Fruit fly (Drosophila melanogaster) whole organism, prepupa: ENCODE measurements around the gene CG12480.
A peak's percentile ranks its signal among the peaks of the same experiment; 100 is the strongest.

Experiments used
- Blimp-1 ChIP-seq: fragments of 200-800 bp; sonication (Bioruptor generic); optimal IDR thresholded peaks from 3 replicates; lab custom pipeline; 2017; ENCODE audit warnings: missing biosample characterization, missing genetic modification characterization, mild to moderate bottlenecking, moderate library complexity, missing genetic modification reagents
- CG10631 ChIP-seq: fragments of 200-800 bp; sonication (Bioruptor generic); optimal IDR thresholded peaks from 2 replicates; lab custom pipeline; 2016; ENCODE audit warnings: missing biosample characterization, missing genetic modification characterization
- CG10669 ChIP-seq: fragments of 200-800 bp; sonication (Bioruptor generic); optimal IDR thresholded peaks from 3 replicates; lab custom pipeline; 2018; ENCODE audit warnings: missing biosample characterization, mild to moderate bottlenecking, missing genetic modification characterization, moderate library complexity
- CG11294 ChIP-seq: fragments of 200-800 bp; sonication (Bioruptor generic); IDR thresholded peaks from 2 replicates; pipeline ENCODE4 v1.3.6; 2022; ENCODE audit warnings: missing biosample characterization, missing genetic modification characterization
- CG11762 ChIP-seq: fragments of 200-800 bp; sonication (Bioruptor generic); optimal IDR thresholded peaks from 3 replicates; lab custom pipeline; 2016; ENCODE audit warnings: missing biosample characterization, missing genetic modification characterization; ENCODE audit not compliant: insufficient read depth
- CG11902 ChIP-seq: fragments of 200-800 bp; sonication (Bioruptor generic); optimal IDR thresholded peaks from 3 replicates; lab custom pipeline; 2016; ENCODE audit warnings: missing biosample characterization, missing genetic modification characterization
- CG15336 ChIP-seq: fragments of 200-800 bp; sonication (Bioruptor generic); IDR thresholded peaks from 2 replicates; pipeline ENCODE4 v1.3.6; 2022; ENCODE audit warnings: missing biosample characterization, missing genetic modification characterization
- CG16779 ChIP-seq: fragments of 200-800 bp; sonication (Bioruptor generic); optimal IDR thresholded peaks from 3 replicates; lab custom pipeline; 2017; ENCODE audit warnings: missing biosample characterization, mild to moderate bottlenecking, missing genetic modification characterization
- CG3032 ChIP-seq: fragments of 200-800 bp; optimal IDR thresholded peaks from 2 replicates; lab custom pipeline; 2019; ENCODE audit warnings: missing biosample characterization, mild to moderate bottlenecking, missing genetic modification characterization, moderate library complexity
- CG31627 ChIP-seq: fragments of 200-800 bp; sonication (Bioruptor generic); optimal IDR thresholded peaks from 3 replicates; lab custom pipeline; 2016; ENCODE audit warnings: missing biosample characterization, missing genetic modification characterization
- CG32006 ChIP-seq: fragments of 200-800 bp; sonication (Bioruptor generic); optimal IDR thresholded peaks from 3 replicates; lab custom pipeline; 2017; ENCODE audit warnings: missing biosample characterization, mild to moderate bottlenecking, missing genetic modification characterization
- CG34406 ChIP-seq: fragments of 200-800 bp; sonication (Bioruptor generic); optimal IDR thresholded peaks from 3 replicates; lab custom pipeline; 2016; ENCODE audit warnings: missing biosample characterization, missing genetic modification characterization
- CG6163 ChIP-seq: fragments of 200-800 bp; sonication (Bioruptor generic); IDR thresholded peaks from 3 replicates; pipeline ENCODE4 v1.3.6; 2022; ENCODE audit warnings: missing biosample characterization, missing genetic modification characterization
- CG6276 ChIP-seq: fragments of 200-800 bp; sonication (Bioruptor generic); optimal IDR thresholded peaks from 2 replicates; lab custom pipeline; 2017; ENCODE audit warnings: missing biosample characterization, mild to moderate bottlenecking, missing genetic modification characterization
- CG6808 ChIP-seq: fragments of 200-800 bp; sonication (Bioruptor generic); optimal IDR thresholded peaks from 3 replicates; lab custom pipeline; 2017; ENCODE audit warnings: missing biosample characterization, missing genetic modification characterization, mild to moderate bottlenecking, moderate library complexity, missing genetic modification reagents
- CG6854 ChIP-seq: fragments of 200-800 bp; sonication (Bioruptor generic); optimal IDR thresholded peaks from 2 replicates; lab custom pipeline; 2017; ENCODE audit warnings: missing biosample characterization, mild to moderate bottlenecking, missing genetic modification characterization
- CG7368 ChIP-seq: fragments of 200-800 bp; sonication (Bioruptor generic); optimal IDR thresholded peaks from 3 replicates; lab custom pipeline; 2016; ENCODE audit warnings: missing biosample characterization, missing genetic modification characterization
- CG8632 ChIP-seq: fragments of 200-800 bp; sonication (Bioruptor generic); optimal IDR thresholded peaks from 3 replicates; lab custom pipeline; 2016; ENCODE audit warnings: missing biosample characterization, missing genetic modification characterization
- CG9139 ChIP-seq: fragments of 200-800 bp; sonication (Bioruptor generic); optimal IDR thresholded peaks from 3 replicates; lab custom pipeline; 2017; ENCODE audit warnings: missing biosample characterization, mild to moderate bottlenecking, missing genetic modification characterization
- Eip75B ChIP-seq: fragments of 200-800 bp; sonication (Bioruptor generic); optimal IDR thresholded peaks from 3 replicates; lab custom pipeline; 2016; ENCODE audit warnings: missing biosample characterization, missing genetic modification characterization
- Eip78C ChIP-seq: fragments of 200-800 bp; sonication (Bioruptor generic); peaks from one replicate; lab custom pipeline; 2016; ENCODE audit warnings: missing biosample characterization, missing genetic modification characterization
- Eip93F ChIP-seq: fragments of 200-800 bp; sonication (Bioruptor generic); optimal IDR thresholded peaks from 2 replicates; lab custom pipeline; 2016; ENCODE audit warnings: missing biosample characterization, mild to moderate bottlenecking, missing genetic modification characterization
- Ets21C ChIP-seq: fragments of 200-800 bp; sonication (Bioruptor generic); optimal IDR thresholded peaks from 3 replicates; lab custom pipeline; 2016; ENCODE audit warnings: missing biosample characterization, missing genetic modification characterization
- Ets96B ChIP-seq: fragments of 200-800 bp; optimal IDR thresholded peaks from 2 replicates; lab custom pipeline; 2019; ENCODE audit warnings: missing biosample characterization, mild to moderate bottlenecking, missing genetic modification characterization, moderate library complexity
- Gug ChIP-seq: fragments of 200-800 bp; sonication (Bioruptor generic); IDR thresholded peaks from 2 replicates; pipeline ENCODE4 v1.3.6; 2022; ENCODE audit warnings: missing biosample characterization, missing genetic modification characterization
- Hr38 ChIP-seq: sonication (Bioruptor generic); optimal IDR thresholded peaks from 2 replicates; lab custom pipeline; 2016; ENCODE audit warnings: missing biosample characterization, missing genetic modification characterization
- Hr39 ChIP-seq: fragments of 200-800 bp; sonication (Bioruptor generic); optimal IDR thresholded peaks from 2 replicates; lab custom pipeline; 2016; ENCODE audit warnings: missing biosample characterization, missing genetic modification characterization
- Hr4 ChIP-seq: fragments of 200-800 bp; sonication (Bioruptor generic); optimal IDR thresholded peaks from 3 replicates; lab custom pipeline; 2016; ENCODE audit warnings: missing biosample characterization, missing genetic modification characterization
- Met ChIP-seq: fragments of 200-800 bp; sonication (Bioruptor generic); optimal IDR thresholded peaks from 3 replicates; lab custom pipeline; 2016; ENCODE audit warnings: missing biosample characterization, missing genetic modification characterization
- OdsH ChIP-seq: fragments of 200-800 bp; sonication (Bioruptor generic); optimal IDR thresholded peaks from 3 replicates; lab custom pipeline; 2016; ENCODE audit warnings: missing biosample characterization, missing genetic modification characterization
- Smox ChIP-seq: fragments of 200-800 bp; sonication (Bioruptor generic); optimal IDR thresholded peaks from 3 replicates; lab custom pipeline; 2016; ENCODE audit warnings: missing biosample characterization, missing genetic modification characterization
- Sox102F ChIP-seq: fragments of 200-800 bp; sonication (Bioruptor generic); optimal IDR thresholded peaks from 2 replicates; lab custom pipeline; 2016; ENCODE audit warnings: missing biosample characterization, mild to moderate bottlenecking, missing genetic modification characterization
- Sox14 ChIP-seq: fragments of 200-800 bp; sonication (Bioruptor generic); optimal IDR thresholded peaks from 3 replicates; lab custom pipeline; 2016; ENCODE audit warnings: missing biosample characterization, missing genetic modification characterization
- Sox15 ChIP-seq: fragments of 200-800 bp; sonication (Bioruptor generic); optimal IDR thresholded peaks from 3 replicates; lab custom pipeline; 2016; ENCODE audit warnings: missing biosample characterization, missing genetic modification characterization
- achi ChIP-seq: fragments of 200-800 bp; sonication (Bioruptor generic); optimal IDR thresholded peaks from 3 replicates; lab custom pipeline; 2016; ENCODE audit warnings: missing biosample characterization, missing genetic modification characterization
- acj6 ChIP-seq: fragments of 200-800 bp; sonication (Bioruptor generic); optimal IDR thresholded peaks from 3 replicates; lab custom pipeline; 2016; ENCODE audit warnings: missing biosample characterization, missing genetic modification characterization
- cyc ChIP-seq: fragments of 200-800 bp; sonication (Bioruptor generic); optimal IDR thresholded peaks from 3 replicates; lab custom pipeline; 2016; ENCODE audit warnings: missing biosample characterization, missing genetic modification characterization
- dac ChIP-seq: fragments of 200-800 bp; sonication (Bioruptor generic); optimal IDR thresholded peaks from 2 replicates; lab custom pipeline; 2017; ENCODE audit warnings: missing biosample characterization, mild to moderate bottlenecking, missing genetic modification characterization
- dsx ChIP-seq: fragments of 200-800 bp; optimal IDR thresholded peaks from 3 replicates; lab custom pipeline; 2019; ENCODE audit warnings: missing biosample characterization, mild to moderate bottlenecking, missing genetic modification characterization, moderate library complexity; ENCODE audit not compliant: poor library complexity, severe bottlenecking
- eg ChIP-seq: fragments of 200-800 bp; sonication (Bioruptor generic); IDR thresholded peaks from 3 replicates; pipeline ENCODE4 v1.3.6; 2022; ENCODE audit warnings: missing biosample characterization, missing genetic modification characterization
- esn ChIP-seq: fragments of 200-800 bp; sonication (Bioruptor generic); optimal IDR thresholded peaks from 2 replicates; lab custom pipeline; 2016; ENCODE audit warnings: missing biosample characterization, mild to moderate bottlenecking, missing genetic modification characterization, moderate library complexity
- fd59A ChIP-seq: fragments of 200-800 bp; sonication (Bioruptor generic); optimal IDR thresholded peaks from 2 replicates; lab custom pipeline; 2017; ENCODE audit warnings: missing biosample characterization, mild to moderate bottlenecking, missing genetic modification characterization, missing genetic modification reagents
- net ChIP-seq: fragments of 200-800 bp; sonication (Bioruptor generic); optimal IDR thresholded peaks from 3 replicates; lab custom pipeline; 2016; ENCODE audit warnings: missing biosample characterization, missing genetic modification characterization
- pdm3 ChIP-seq: fragments of 200-800 bp; sonication (Bioruptor generic); optimal IDR thresholded peaks from 3 replicates; lab custom pipeline; 2016; ENCODE audit warnings: missing biosample characterization, missing genetic modification characterization
- salr ChIP-seq, 2 experiments: fragments of 200-800 bp; sonication (Bioruptor generic); optimal IDR thresholded peaks; 3 replicates each; lab custom pipeline; 2016 to 2018; ENCODE audit warnings: missing biosample characterization in 2 of 2, missing genetic modification characterization in 2 of 2, mild to moderate bottlenecking in 1 of 2
- spab ChIP-seq: fragments of 200-800 bp; sonication (Bioruptor generic); optimal IDR thresholded peaks from 2 replicates; lab custom pipeline; 2017; ENCODE audit warnings: missing biosample characterization, mild to moderate bottlenecking, missing genetic modification characterization, missing genetic modification reagents
- svp ChIP-seq: fragments of 200-800 bp; sonication (Bioruptor generic); peaks from one replicate; lab custom pipeline; 2016; ENCODE audit warnings: missing biosample characterization, missing genetic modification characterization
- vri ChIP-seq: fragments of 200-800 bp; sonication (Bioruptor generic); optimal IDR thresholded peaks from 3 replicates; lab custom pipeline; 2016; ENCODE audit warnings: missing biosample characterization, mild to moderate bottlenecking, missing genetic modification characterization

Gene CG12480

dm6 chrX:14148171-14148570 is 21.2 kb upstream of the CG12480 start (continued):
- TF ChIP-seq Smox (GFP tag; lab: Kevin White, UChicago) (peak; percentile 18), Hr4 (GFP tag; lab: Kevin White, UChicago) (no peak), Blimp-1 (GFP tag; lab: Kevin White, UChicago) (no peak), CG6854 (no peak), CG9139 (GFP tag; lab: Kevin White, UChicago) (no peak), CG11294 (GFP tag; lab: Robert Waterston, UW) (no peak), Ets21C (no peak), Sox14 (GFP tag; lab: Kevin White, UChicago) (peak; percentile 21), acj6 (peak; percentile 5), CG11762 (GFP tag; lab: Kevin White, UChicago) (no peak), Met (GFP tag; lab: Kevin White, UChicago) (peak; percentile 45), CG32006 (GFP tag; lab: Kevin White, UChicago) (peak; percentile 39), eg (GFP tag; lab: Robert Waterston, UW) (0 out of 3 replicates have a peak, but pooled peaks have one; percentile 29), Eip93F (GFP tag; lab: Kevin White, UChicago) (no peak), Eip75B (peak; percentile 12), CG3032 (tag; lab: Kevin White, UChicago) (peak; percentile 17), CG16779 (tag; lab: Kevin White, UChicago) (no peak), Hr39 (GFP tag; lab: Kevin White, UChicago) (peak; percentile 37), dac (GFP tag; lab: Kevin White, UChicago) (no peak)

dm6 chrX:14149312-14149711 is 20.1 kb upstream of the CG12480 start:
- TF ChIP-seq achi (peak; percentile 38), CG6276 (GFP tag; lab: Kevin White, UChicago) (peak; percentile 21), Gug (GFP tag; lab: Robert Waterston, UW) (peak; percentile 47), net (GFP tag; lab: Kevin White, UChicago) (peak; percentile 23), Eip78C (GFP tag; lab: Kevin White, UChicago) (peak; percentile 83), fd59A (GFP tag; lab: Kevin White, UChicago) (peak; percentile 22), pdm3 (peak; percentile 36), CG15336 (GFP tag; lab: Robert Waterston, UW) (peak; percentile 72), spab (no peak), Ets96B (peak; percentile 7), Smox (GFP tag; lab: Kevin White, UChicago) (no peak), salr (GFP tag; optimal IDR thresholded peaks at IDR 0.05; lab: Kevin White, UChicago) (peak in 1 of 2 experiments; percentile 4), Hr4 (GFP tag; lab: Kevin White, UChicago) (peak; percentile 55), Met (GFP tag; lab: Kevin White, UChicago) (peak; percentile 33), CG7368 (GFP tag; lab: Kevin White, UChicago) (peak; percentile 3), dsx (peak; percentile 0), cyc (GFP tag; lab: Kevin White, UChicago) (peak; percentile 31), Eip75B (no peak), esn (GFP tag; lab: Kevin White, UChicago) (peak; percentile 10), CG10631 (GFP tag; lab: Kevin White, UChicago) (peak; percentile 40), CG3032 (tag; lab: Kevin White, UChicago) (peak; percentile 7), Hr38 (no peak), eg (GFP tag; lab: Robert Waterston, UW) (peak; percentile 65), svp (GFP tag; lab: Kevin White, UChicago) (peak; percentile 75), CG8632 (no peak), Eip93F (GFP tag; lab: Kevin White, UChicago) (no peak), CG10669 (peak; percentile 36), Ets21C (no peak), CG6163 (peak; percentile 74), CG34406 (GFP tag; lab: Kevin White, UChicago) (no peak), CG11902 (GFP tag; lab: Kevin White, UChicago) (no peak), OdsH (GFP tag; lab: Kevin White, UChicago) (peak; percentile 32), CG31627 (GFP tag; lab: Kevin White, UChicago) (peak; percentile 9), acj6 (peak; percentile 20), Hr39 (GFP tag; lab: Kevin White, UChicago) (peak; percentile 0), CG11762 (GFP tag; lab: Kevin White, UChicago) (peak; percentile 3), CG9139 (GFP tag; lab: Kevin White, UChicago) (no peak), dac (GFP tag; lab: Kevin White, UChicago) (peak; percentile 2), CG6808 (GFP tag; lab: Kevin White, UChicago) (no peak), vri (GFP tag; lab: Kevin White, UChicago) (no peak), Sox102F (no peak), Sox15 (GFP tag; lab: Kevin White, UChicago) (no peak)
